Worm (Caenorhabditis elegans) whole organism, L4 larva: ENCODE data around the gene fah-1.
A peak's percentile ranks its signal among the peaks of the same experiment; 100 is the strongest.

ENCODE experiments used
- D1046.2 ChIP-seq: fragments of 200-800 bp; sonication (Bioruptor generic); IDR thresholded peaks from 2 replicates; pipeline ENCODE4 v1.3.6; 2022; ENCODE audit warnings: missing genetic modification characterization, missing compliant biosample characterization
- F49E8.2 ChIP-seq: sonication (generic microtip); optimal IDR thresholded peaks from 2 replicates; lab custom pipeline; 2016; ENCODE audit warnings: missing compliant biosample characterization, mild to moderate bottlenecking, missing genetic modification characterization, borderline replicate concordance
- T20F7.1 ChIP-seq: fragments of 200-800 bp; sonication (Bioruptor generic); optimal IDR thresholded peaks from 2 replicates; lab custom pipeline; 2018; ENCODE audit warnings: mild to moderate bottlenecking, missing genetic modification characterization, missing compliant biosample characterization
- Y105C5A.15 ChIP-seq: fragments of 200-800 bp; sonication (Bioruptor generic); IDR thresholded peaks from 2 replicates; pipeline ENCODE4 v1.3.6; 2022; ENCODE audit warnings: missing genetic modification characterization, missing compliant biosample characterization
- ceh-20 ChIP-seq: fragments of 200-800 bp; sonication (Bioruptor generic); IDR thresholded peaks from 2 replicates; pipeline ENCODE4 v1.3.6; 2022; ENCODE audit warnings: missing genetic modification reagents, missing genetic modification characterization, missing compliant biosample characterization
- ceh-62 ChIP-seq: sonication (generic microtip); optimal IDR thresholded peaks from 2 replicates; lab custom pipeline; 2017; ENCODE audit warnings: missing biosample characterization, missing genetic modification characterization
- daf-12 ChIP-seq: fragments of 150-350 bp; optimal IDR thresholded peaks from 2 replicates; lab custom pipeline; 2014; ENCODE audit warnings: missing biosample characterization, missing genetic modification reagents, missing genetic modification characterization
- daf-16 ChIP-seq, 3 experiments: sonication (generic microtip); optimal IDR thresholded peaks; 2 replicates each; lab custom pipeline; 2016 to 2017; ENCODE audit warnings: missing genetic modification characterization in 3 of 3, missing genetic modification reagents in 3 of 3, mild to moderate bottlenecking in 2 of 3, missing compliant biosample characterization in 2 of 3, missing biosample characterization in 1 of 3, moderate library complexity in 1 of 3
- daf-8 ChIP-seq: fragments of 200-800 bp; sonication (Bioruptor generic); IDR thresholded peaks from 2 replicates; pipeline ENCODE4 v1.3.6; 2022; ENCODE audit warnings: missing genetic modification characterization, missing compliant biosample characterization
- dmd-8 ChIP-seq: fragments of 200-800 bp; sonication (Bioruptor generic); IDR thresholded peaks from 2 replicates; pipeline ENCODE4 v1.3.6; 2022; ENCODE audit warnings: missing genetic modification characterization, missing compliant biosample characterization
- dve-1 ChIP-seq: sonication (generic microtip); optimal IDR thresholded peaks from 2 replicates; lab custom pipeline; 2017; ENCODE audit warnings: antibody characterized with exemption, mild to moderate bottlenecking, missing genetic modification characterization, missing compliant biosample characterization; ENCODE audit not compliant: insufficient read depth
- fos-1 ChIP-seq: fragments of 150-350 bp; optimal IDR thresholded peaks from 2 replicates; lab custom pipeline; 2014; ENCODE audit warnings: missing biosample characterization, missing genetic modification characterization
- hmg-1.1 ChIP-seq: fragments of 200-800 bp; sonication (Bioruptor generic); IDR thresholded peaks from 2 replicates; pipeline ENCODE4 v1.3.6; 2022; ENCODE audit warnings: missing genetic modification reagents, missing genetic modification characterization, missing compliant biosample characterization
- lin-1 ChIP-seq: fragments of 200-800 bp; sonication (Bioruptor generic); IDR thresholded peaks from 2 replicates; pipeline ENCODE4 v1.3.6; 2022; ENCODE audit warnings: missing genetic modification reagents, missing genetic modification characterization, missing compliant biosample characterization
- lin-29 ChIP-seq: fragments of 200-800 bp; sonication (Bioruptor generic); IDR thresholded peaks from 2 replicates; pipeline ENCODE4 v1.3.6; 2022; ENCODE audit warnings: missing genetic modification reagents, missing genetic modification characterization, missing compliant biosample characterization
- lin-38 ChIP-seq: fragments of 200-800 bp; sonication (Bioruptor generic); IDR thresholded peaks from 2 replicates; pipeline ENCODE4 v1.3.6; 2022; ENCODE audit warnings: missing genetic modification reagents, missing genetic modification characterization, missing compliant biosample characterization
- lsy-2 ChIP-seq, 2 experiments: fragments of 150-350 bp in 1 of 2; sonication (generic microtip) in 1 of 2; optimal IDR thresholded peaks; 2 replicates each; lab custom pipeline; 2014 to 2017; ENCODE audit warnings: missing biosample characterization in 2 of 2, missing genetic modification characterization in 2 of 2
- mdl-1 ChIP-seq, 2 experiments: fragments of 150-350 bp in 1 of 2; sonication (generic microtip) in 1 of 2; optimal IDR thresholded peaks; 2 replicates each; lab custom pipeline; 2014 to 2017; ENCODE audit warnings: missing biosample characterization in 2 of 2, missing genetic modification characterization in 2 of 2
- mep-1 ChIP-seq: fragments of 150-350 bp; sonication (generic microtip); optimal IDR thresholded peaks from 3 replicates; lab custom pipeline; 2014; ENCODE audit warnings: missing biosample characterization, missing genetic modification characterization
- mxl-2 ChIP-seq: fragments of 200-800 bp; sonication (Bioruptor generic); conservative IDR thresholded peaks from 2 replicates; pipeline ENCODE4 v1.3.6; 2022; ENCODE audit warnings: missing genetic modification reagents, missing genetic modification characterization, missing compliant biosample characterization
- nhr-102 ChIP-seq: sonication (generic microtip); optimal IDR thresholded peaks from 2 replicates; lab custom pipeline; 2016; ENCODE audit warnings: mild to moderate bottlenecking, missing genetic modification characterization, moderate library complexity, missing compliant biosample characterization
- nhr-25 ChIP-seq: sonication (generic microtip); optimal IDR thresholded peaks from 2 replicates; lab custom pipeline; 2017; ENCODE audit warnings: missing genetic modification characterization, mild to moderate bottlenecking, missing compliant biosample characterization, antibody characterized with exemption, moderate library complexity, borderline replicate concordance; ENCODE audit not compliant: insufficient read depth
- pha-4 ChIP-seq, 2 experiments: fragments of 150-350 bp in 1 of 2; fragments of 200-800 bp in 1 of 2; sonication (Bioruptor generic) in 1 of 2; IDR thresholded peaks in 1 of 2; optimal IDR thresholded peaks in 1 of 2; 2 replicates each; pipeline versions ENCODE4 v1.3.6 to Lab custom; 2014 to 2022; ENCODE audit warnings: missing genetic modification characterization in 2 of 2, missing genetic modification reagents in 2 of 2, missing biosample characterization in 1 of 2, missing compliant biosample characterization in 1 of 2
- pqm-1 ChIP-seq: sonication (generic microtip); optimal IDR thresholded peaks from 2 replicates; lab custom pipeline; 2017; ENCODE audit warnings: missing biosample characterization, missing genetic modification characterization
- sdz-12 ChIP-seq: fragments of 200-800 bp; sonication (Bioruptor generic); optimal IDR thresholded peaks from 2 replicates; lab custom pipeline; 2018; ENCODE audit warnings: mild to moderate bottlenecking, missing genetic modification characterization, missing compliant biosample characterization
- tag-97 ChIP-seq: fragments of 200-800 bp; sonication (Bioruptor generic); IDR thresholded peaks from 2 replicates; pipeline ENCODE4 v1.3.6; 2022; ENCODE audit warnings: missing genetic modification characterization, missing compliant biosample characterization
- unc-130 ChIP-seq: sonication (generic microtip); optimal IDR thresholded peaks from 2 replicates; lab custom pipeline; 2016; ENCODE audit warnings: missing genetic modification reagents, missing genetic modification characterization, missing compliant biosample characterization
- vab-7 ChIP-seq: fragments of 200-800 bp; sonication (Bioruptor generic); IDR thresholded peaks from 2 replicates; pipeline ENCODE4 v1.3.6; 2022; ENCODE audit warnings: missing genetic modification reagents, missing genetic modification characterization, missing compliant biosample characterization
- zfp-2 ChIP-seq: sonication (generic microtip); optimal IDR thresholded peaks from 2 replicates; lab custom pipeline; 2016; ENCODE audit warnings: mild to moderate bottlenecking, missing genetic modification characterization, missing compliant biosample characterization
- zfp-3 ChIP-seq: fragments of 200-800 bp; sonication (Bioruptor generic); conservative IDR thresholded peaks from 2 replicates; pipeline ENCODE4 v1.3.6; 2022; ENCODE audit warnings: missing genetic modification reagents, missing genetic modification characterization, missing compliant biosample characterization
- zip-11 ChIP-seq: fragments of 200-800 bp; sonication (Bioruptor generic); IDR thresholded peaks from 2 replicates; pipeline ENCODE4 v1.3.6; 2022; ENCODE audit warnings: missing genetic modification characterization, missing compliant biosample characterization
- ztf-11 ChIP-seq: fragments of 150-350 bp; optimal IDR thresholded peaks from 2 replicates; lab custom pipeline; 2014; ENCODE audit warnings: missing biosample characterization, missing genetic modification characterization
- ztf-7 ChIP-seq: fragments of 150-350 bp; optimal IDR thresholded peaks from 2 replicates; lab custom pipeline; 2014; ENCODE audit warnings: missing biosample characterization, missing genetic modification characterization

fah-1 gene

DNA sequence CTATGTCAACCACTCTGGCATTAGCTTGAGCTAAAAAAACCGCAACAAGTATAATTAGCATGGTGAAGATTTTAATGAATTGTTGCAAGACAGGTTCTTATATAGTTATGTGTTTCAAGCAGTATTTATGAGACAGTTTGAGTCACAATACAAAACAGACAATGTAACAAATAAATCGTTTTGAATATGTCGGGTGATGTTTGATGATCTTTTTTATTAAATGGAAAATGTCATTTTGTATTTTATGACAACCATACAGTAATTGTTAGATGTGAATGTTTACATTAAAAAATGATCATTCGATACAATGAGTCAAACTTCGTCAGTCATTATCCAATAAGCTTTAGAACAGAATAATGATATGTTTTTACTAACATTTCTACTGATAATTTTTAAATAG is 5.3 kb downstream of the fah-1 start, which contains the start of gene K10C2.7:
Gene K10C2.7, minus strand, starts transcription at position 101 of the 400 bp plus-strand sequence.
- no peak for TF ChIP-seq pqm-1 (tag; lab: Kevin White, UChicago)
- peak; percentile 19 for TF ChIP-seq dve-1

DNA sequence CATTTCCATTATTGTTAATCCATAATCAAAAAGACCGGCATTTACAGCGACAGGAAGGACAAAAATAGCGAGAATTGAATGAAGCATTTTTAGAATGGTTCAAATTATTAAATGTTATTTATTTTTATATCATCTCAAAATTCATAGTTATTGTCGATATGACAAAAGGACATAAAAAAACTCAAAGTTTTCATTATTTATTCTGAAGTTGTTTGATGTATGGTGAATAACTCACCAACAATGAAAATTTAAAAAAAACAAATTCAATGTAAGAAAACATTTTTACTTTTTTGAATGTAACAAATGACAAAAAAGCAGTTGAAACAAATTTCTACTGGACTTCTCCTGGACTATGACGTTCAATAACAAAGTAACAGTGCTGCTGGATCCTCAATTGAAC is 8.3 kb downstream of the fah-1 start, which contains the start of gene K10C2.14:
Gene K10C2.14, minus strand, starts transcription at position 101 of the 400 bp plus-strand sequence.
- TF ChIP-seq ztf-11 (no peak), zip-11 (GFP tag; lab: Robert Waterston, UW) (no peak)

DNA sequence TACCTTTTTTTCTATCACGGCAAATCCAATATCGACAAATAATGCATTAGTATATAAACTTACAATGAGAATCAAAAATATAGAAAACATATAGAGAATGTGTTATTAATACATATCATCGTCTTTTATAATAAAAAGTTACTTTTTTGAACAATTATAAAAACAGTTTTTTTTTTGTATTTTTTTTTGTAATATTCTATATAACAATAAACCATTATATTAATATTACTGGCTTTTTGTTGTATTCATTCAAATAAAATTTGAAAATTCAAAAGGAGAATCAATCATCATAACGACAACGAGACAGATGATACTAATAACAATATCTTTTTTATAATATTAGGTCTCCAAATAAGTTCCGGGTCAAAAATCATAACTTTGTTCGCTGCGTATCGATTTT is 11.2 kb downstream of the fah-1 start, which contains the start of gene K10C2.8:
Gene K10C2.8, minus strand, starts transcription at position 101 of the 400 bp plus-strand sequence.
- TF ChIP-seq zfp-3 (GFP tag; lab: Robert Waterston, UW) = no peak
- no peak for TF ChIP-seq nhr-102
- TF ChIP-seq Y105C5A.15 (GFP tag; lab: Robert Waterston, UW) = no peak
- no peak for TF ChIP-seq T20F7.1
- no peak for TF ChIP-seq mep-1
- TF ChIP-seq lsy-2 (tag; optimal IDR thresholded peaks at IDR 0.05; lab: Kevin White, UChicago) = no peak
- no peak for TF ChIP-seq fos-1 (tag; lab: Kevin White, UChicago)
- no peak for TF ChIP-seq sdz-12 (GFP tag; lab: Kevin White, UChicago)
- TF ChIP-seq daf-8 (GFP tag; lab: Robert Waterston, UW) = no peak

DNA sequence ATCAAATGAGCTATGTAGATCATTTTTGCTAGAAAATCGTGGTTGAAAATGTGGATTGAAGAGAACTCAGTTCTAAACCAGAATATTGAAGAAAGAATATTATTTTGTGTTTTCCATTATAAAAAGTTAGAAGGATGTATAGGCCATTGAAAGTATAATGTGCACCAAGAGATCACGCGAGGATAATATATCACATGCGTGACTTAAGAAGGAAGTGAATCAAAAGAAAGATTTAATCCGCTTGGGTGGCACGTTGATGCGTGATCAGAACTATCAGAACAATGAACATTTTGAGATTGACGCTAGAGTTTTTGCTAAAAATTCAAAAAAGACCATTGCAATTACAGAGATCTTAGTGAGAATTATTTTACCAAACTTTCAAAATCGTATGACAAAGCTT is 12.9 kb downstream of the fah-1 start:
- TF ChIP-seq pqm-1 (tag; lab: Kevin White, UChicago) (no peak), hmg-1.1 (GFP tag; lab: Robert Waterston, UW) (no peak), daf-16 (GFP tag; optimal IDR thresholded peaks at IDR 0.05; lab: Kevin White, UChicago) (no peak), daf-16 (tag; optimal IDR thresholded peaks at IDR 0.05; lab: Kevin White, UChicago) (no peak), mxl-2 (GFP tag; lab: Robert Waterston, UW) (no peak), dmd-8 (GFP tag; lab: Robert Waterston, UW) (no peak), lin-29 (GFP tag; lab: Robert Waterston, UW) (no peak), tag-97 (GFP tag; lab: Robert Waterston, UW) (no peak), D1046.2 (GFP tag; lab: Robert Waterston, UW) (no peak), nhr-25 (tag; lab: Kevin White, UChicago) (no peak), ztf-7 (no peak), mdl-1 (tag; optimal IDR thresholded peaks at IDR 0.05; lab: Kevin White, UChicago) (no peak), daf-12 (tag; lab: Kevin White, UChicago) (no peak), ceh-20 (no peak), ceh-62 (tag; lab: Kevin White, UChicago) (no peak), lin-1 (no peak), vab-7 (no peak), lin-38 (GFP tag; lab: Robert Waterston, UW) (no peak), sdz-12 (GFP tag; lab: Kevin White, UChicago) (no peak), zfp-2 (tag; lab: Kevin White, UChicago) (no peak)
- TF ChIP-seq, all 104 proteins: peak for 0

DNA sequence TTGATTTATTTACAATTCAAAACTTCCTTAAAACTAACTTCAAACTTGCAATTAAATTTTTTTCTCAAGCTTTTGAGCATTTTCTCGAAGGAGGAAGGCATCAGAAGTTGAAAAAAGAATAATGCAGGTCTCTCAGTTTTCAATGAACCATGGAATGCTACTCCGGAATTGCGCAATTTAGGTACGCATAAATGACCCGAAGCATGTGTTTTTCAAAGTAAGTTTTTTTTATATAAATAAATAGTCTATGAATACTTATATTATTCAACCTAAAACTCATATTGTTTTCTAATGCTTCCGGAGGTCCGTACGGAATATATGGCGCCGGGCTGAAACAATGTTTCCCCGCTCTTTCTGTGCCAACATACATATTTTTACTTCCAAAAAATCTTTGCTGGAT is 15.0 kb downstream of the fah-1 start, which contains the start of gene K10C2.2:
Gene K10C2.2, minus strand, starts transcription at position 101 of the 400 bp plus-strand sequence.
- TF ChIP-seq ceh-20 (no peak), D1046.2 (GFP tag; lab: Robert Waterston, UW) (no peak), unc-130 (GFP tag; lab: Kevin White, UChicago) (no peak), pha-4 (GFP tag; IDR thresholded peaks at IDR 0.05; lab: Robert Waterston, UW) (no peak), pha-4 (tag; optimal IDR thresholded peaks at IDR 0.05; lab: Kevin White, UChicago) (no peak), vab-7 (no peak), zfp-2 (tag; lab: Kevin White, UChicago) (no peak), F49E8.2 (tag; lab: Kevin White, UChicago) (no peak)
